Worm (Caenorhabditis elegans) whole organism, early embryonic: ENCODE measurements around the gene bre-5.

Source experiments
- B0310.2 ChIP-seq: sonication (generic microtip); optimal IDR thresholded peaks from 2 replicates; lab custom pipeline; 2016; ENCODE audit warnings: mild to moderate bottlenecking, missing genetic modification characterization, missing compliant biosample characterization
- F13C5.2 ChIP-seq: sonication (generic microtip); optimal IDR thresholded peaks from 2 replicates; lab custom pipeline; 2017; ENCODE audit warnings: mild to moderate bottlenecking, missing genetic modification characterization, inconsistent platforms, missing compliant biosample characterization
- aly-1 ChIP-seq: sonication (generic microtip); optimal IDR thresholded peaks from 2 replicates; lab custom pipeline; 2016; ENCODE audit warnings: missing genetic modification characterization, missing compliant biosample characterization
- ama-1 ChIP-seq: fragments of 150-350 bp; optimal IDR thresholded peaks from 2 replicates; lab custom pipeline; 2014
- ceh-13 ChIP-seq: fragments of 200-800 bp; sonication (Bioruptor generic); optimal IDR thresholded peaks from 2 replicates; lab custom pipeline; 2018; ENCODE audit warnings: mild to moderate bottlenecking, missing genetic modification characterization, missing compliant biosample characterization
- ets-7 ChIP-seq: sonication (generic microtip); optimal IDR thresholded peaks from 2 replicates; lab custom pipeline; 2016; ENCODE audit warnings: missing genotype, missing genetic modification characterization, missing compliant biosample characterization
- flt-1 ChIP-seq: fragments of 200-800 bp; sonication (Bioruptor generic); IDR thresholded peaks from 2 replicates; pipeline ENCODE4 v1.3.6; 2022; ENCODE audit warnings: missing genetic modification characterization, missing compliant biosample characterization
- hmbx-1 ChIP-seq: sonication (generic microtip); optimal IDR thresholded peaks from 2 replicates; lab custom pipeline; 2016; ENCODE audit warnings: mild to moderate bottlenecking, missing genetic modification characterization, missing compliant biosample characterization
- hmg-4 ChIP-seq: fragments of 200-800 bp; sonication (Bioruptor generic); optimal IDR thresholded peaks from 2 replicates; lab custom pipeline; 2018; ENCODE audit warnings: mild to moderate bottlenecking, missing genetic modification characterization, missing compliant biosample characterization
- hnd-1 ChIP-seq: sonication (generic microtip); optimal IDR thresholded peaks from 2 replicates; lab custom pipeline; 2016; ENCODE audit warnings: missing genetic modification characterization, missing compliant biosample characterization

- no peak for TF ChIP-seq ets-7 (tag; lab: Kevin White, UChicago)
- TF ChIP-seq ama-1 (lab: Kevin White, UChicago): no peak
- no peak for TF ChIP-seq hmbx-1 (tag; lab: Kevin White, UChicago)
- TF ChIP-seq ceh-13 (GFP tag; lab: Kevin White, UChicago): no peak
- TF ChIP-seq hmg-4: no peak
- TF ChIP-seq aly-1 (tag; lab: Kevin White, UChicago): no peak
- TF ChIP-seq hnd-1 (tag; lab: Kevin White, UChicago): no peak
- TF ChIP-seq B0310.2 (tag; lab: Kevin White, UChicago): no peak
- TF ChIP-seq flt-1 (GFP tag; lab: Robert Waterston, UW): no peak
- no peak for TF ChIP-seq F13C5.2 (tag; lab: Kevin White, UChicago)
Measured at ce11 chrIV:12084178-12084577, 33.2 kb upstream of the bre-5 start, which contains the start of gene repo-1.
